Fruit fly (Drosophila melanogaster) whole organism: ENCODE measurements around the gene Gem4c.
"Not testable (repeated sequence)": the region's sequence is repeated elsewhere in the genome, so short reads cannot be mapped to it uniquely, and the experiment has no call there.

Experiments used
- CG8478 ChIP-seq: fragments of >200 bp; optimal IDR thresholded peaks from 2 replicates; lab custom pipeline; 2018; ENCODE audit warnings: inconsistent platforms
- Dll ChIP-seq: fragments of >200 bp; optimal IDR thresholded peaks from 2 replicates; lab custom pipeline; 2017
- EcR ChIP-seq, 2 experiments: fragments of >200 bp; optimal IDR thresholded peaks; 2 replicates each; lab custom pipeline; 2017; ENCODE audit warnings: missing biosample characterization in 2 of 2, missing genetic modification characterization in 2 of 2, missing genetic modification reagents in 2 of 2
- pan ChIP-seq: fragments of >200 bp; optimal IDR thresholded peaks from 2 replicates; lab custom pipeline; 2017
- psq ChIP-seq: fragments of >200 bp; optimal IDR thresholded peaks from 2 replicates; lab custom pipeline; 2017
- usp ChIP-seq: fragments of >200 bp; optimal IDR thresholded peaks from 2 replicates; lab custom pipeline; 2017; ENCODE audit warnings: missing biosample characterization, missing genetic modification characterization, mixed read lengths

Gene Gem4c

DNA sequence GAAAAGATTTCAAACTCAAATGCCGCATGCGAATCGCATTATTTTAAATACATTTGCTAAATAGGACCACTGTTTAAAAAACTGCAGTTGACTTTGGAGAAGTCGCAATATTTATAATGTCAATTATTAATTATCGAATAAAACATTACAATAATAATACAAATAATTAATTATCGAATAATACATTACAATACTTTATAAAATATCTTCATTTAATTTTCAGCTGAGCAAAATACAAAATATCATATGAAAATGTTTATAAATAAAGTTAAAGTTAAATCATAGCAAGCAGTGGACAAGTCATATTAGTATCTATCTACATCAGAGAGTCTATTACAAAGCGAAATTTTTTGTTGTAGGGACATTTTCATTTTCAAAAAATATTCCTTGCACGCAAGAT, at the start of gene Gem4c:
TSS of gene Gem4c (plus strand) at position 301 of the 400 bp plus-strand sequence.
- TF ChIP-seq EcR (GFP tag; optimal IDR thresholded peaks at IDR 0.05; lab: Kevin White, UChicago); usp; CG8478 (lab: Kevin White, UChicago): not testable (repeated sequence)

- no peak for TF ChIP-seq usp
These were observed 42.9 kb upstream of the Gem4c start for dm6 chrX:3901926-3902325.

- TF ChIP-seq Dll (lab: Kevin White, UChicago) = no peak
- TF ChIP-seq CG8478 (lab: Kevin White, UChicago) = no peak
- no peak for TF ChIP-seq EcR (GFP tag; optimal IDR thresholded peaks at IDR 0.05; lab: Kevin White, UChicago)
- no peak for TF ChIP-seq psq (lab: Kevin White, UChicago)
- no peak for TF ChIP-seq usp
- TF ChIP-seq pan (lab: Kevin White, UChicago) = no peak
These were observed 16.3 kb upstream of the Gem4c start for dm6 chrX:3928520-3928919.

dm6 chrX:3930528-3931251, 14.2 kb upstream of the Gem4c start, which contains the start of gene CG42541:
TSS of gene CG42541 (minus strand) at chrX:3930578.
- TF ChIP-seq EcR (GFP tag; optimal IDR thresholded peaks at IDR 0.05; lab: Kevin White, UChicago) (no peak), Dll (lab: Kevin White, UChicago) (no peak), usp (no peak), psq (lab: Kevin White, UChicago) (no peak), CG8478 (lab: Kevin White, UChicago) (no peak), pan (lab: Kevin White, UChicago) (no peak)

DNA sequence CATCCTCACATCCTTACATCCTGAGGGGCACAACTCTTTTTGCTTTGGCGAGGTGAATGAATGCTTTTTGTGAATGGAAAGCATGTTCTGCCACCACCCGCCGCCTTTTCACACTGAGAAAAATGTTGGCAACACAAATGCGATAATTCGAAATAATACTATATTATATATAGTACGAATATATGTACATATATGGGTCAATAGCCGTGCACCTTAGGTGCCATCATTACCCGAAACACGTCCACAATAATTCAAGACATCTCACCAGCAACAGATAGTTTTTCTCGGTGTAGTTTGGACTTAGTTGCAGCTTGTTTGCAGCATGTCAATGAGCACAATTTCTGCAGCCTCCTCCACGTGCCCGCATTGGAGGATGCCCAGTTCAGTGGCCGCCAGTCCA, 13.2 kb upstream of the Gem4c start:
- TF ChIP-seq CG8478 (lab: Kevin White, UChicago) (no peak), pan (lab: Kevin White, UChicago) (no peak), usp (no peak), psq (lab: Kevin White, UChicago) (no peak), Dll (lab: Kevin White, UChicago) (no peak), EcR (GFP tag; optimal IDR thresholded peaks at IDR 0.05; lab: Kevin White, UChicago) (no peak)

DNA sequence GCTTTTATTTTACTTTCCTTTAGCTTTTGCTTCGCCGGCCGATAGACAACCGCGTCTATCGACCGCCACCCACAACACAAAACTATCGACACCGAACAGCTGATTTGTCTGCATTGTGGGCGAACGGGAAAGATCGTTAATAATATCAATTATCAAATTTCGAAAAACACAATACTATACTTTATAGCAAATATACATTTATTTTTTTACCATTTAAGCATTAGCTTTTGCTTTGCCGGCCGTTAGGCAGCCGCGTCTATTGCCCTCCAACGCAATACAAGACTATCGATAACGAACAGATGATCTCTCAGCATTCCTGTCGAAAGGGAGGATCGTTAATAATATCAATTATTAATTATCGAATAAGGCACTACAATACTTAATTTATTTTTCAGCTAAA, 8.7 kb upstream of the Gem4c start, which contains the start of the genes CG2938 and Glos:
TSS of gene CG2938 (minus strand) at position 296 of the 400 bp plus-strand sequence.
TSS of gene Glos (plus strand) at position 344 of the 400 bp plus-strand sequence.
- TF ChIP-seq CG8478 (lab: Kevin White, UChicago) (no peak), psq (lab: Kevin White, UChicago) (no peak), usp (no peak)

- TF ChIP-seq psq, Dll, CG8478 (lab: Kevin White, UChicago): not testable (repeated sequence)
These were observed 4.3 kb upstream of the Gem4c start, which contains the start of gene Gem4b for dm6 chrX:3940547-3940946. TSS of gene Gem4b (plus strand) at chrX:3940847.

dm6 chrX:3948889-3949288, 4.0 kb downstream of the Gem4c start, which contains the start of gene Vap33:
TSS of gene Vap33 (plus strand) at chrX:3948975.
- TF ChIP-seq usp (no peak), pan (lab: Kevin White, UChicago) (no peak), Dll (lab: Kevin White, UChicago) (no peak), CG8478 (lab: Kevin White, UChicago) (no peak), EcR (GFP tag; optimal IDR thresholded peaks at IDR 0.05; lab: Kevin White, UChicago) (no peak), psq (lab: Kevin White, UChicago) (no peak)

DNA sequence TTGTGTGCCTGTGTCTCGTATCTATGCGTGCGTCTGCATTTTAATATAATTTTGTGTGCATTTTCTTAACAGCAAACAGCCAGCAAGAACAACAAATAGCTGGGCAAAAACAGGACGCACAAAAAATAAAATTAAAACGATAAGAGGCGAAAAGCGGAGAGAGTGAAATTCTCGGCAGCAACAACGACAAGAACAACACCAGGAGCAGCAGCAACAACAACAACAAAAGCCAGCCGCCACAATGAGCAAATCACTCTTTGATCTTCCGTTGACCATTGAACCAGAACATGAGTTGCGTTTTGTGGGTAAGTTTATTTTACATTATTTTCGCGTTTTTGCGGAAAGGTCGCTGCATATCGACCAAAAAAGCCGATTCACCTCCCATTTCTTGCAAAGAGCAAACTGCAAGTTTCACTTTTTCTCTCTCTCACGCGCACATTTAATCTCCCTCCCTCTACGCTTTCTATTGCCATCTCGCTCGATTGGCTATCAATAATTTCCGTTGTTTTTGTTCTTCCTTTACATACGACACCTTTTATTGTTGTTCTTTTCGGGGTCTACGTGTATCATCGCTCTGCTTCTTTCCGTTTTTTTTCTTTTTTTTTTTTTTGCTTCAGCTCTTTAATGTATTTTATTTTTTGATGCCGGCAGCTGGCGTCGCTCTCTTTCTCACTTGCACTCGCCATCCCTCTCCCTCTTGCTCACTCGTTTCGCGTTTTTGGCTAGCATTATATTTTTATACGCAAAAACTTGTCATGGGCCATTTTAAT, 4.8 kb downstream of the Gem4c start:
- no peak for TF ChIP-seq CG8478 (lab: Kevin White, UChicago)

DNA sequence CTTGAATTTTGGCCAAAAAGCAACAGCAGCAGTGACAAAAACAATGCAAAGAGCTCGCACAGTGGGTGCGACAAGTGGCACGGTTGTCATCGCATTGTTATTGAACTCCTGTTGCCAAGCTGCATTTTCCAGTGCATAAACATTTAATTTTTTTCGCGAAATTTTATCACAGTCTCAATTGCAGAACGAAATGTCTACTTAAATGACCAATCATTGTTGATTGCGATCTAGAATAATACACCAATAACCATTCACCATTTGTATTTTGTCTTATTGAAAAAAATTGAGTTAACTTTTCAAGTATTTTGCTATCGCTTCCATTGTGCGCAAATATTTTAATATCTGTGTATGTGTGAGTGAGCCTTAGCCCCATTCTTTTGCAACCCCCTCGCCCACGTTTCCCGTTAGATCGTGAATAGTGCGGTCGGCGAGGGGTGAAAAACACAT, 5.4 kb downstream of the Gem4c start:
- TF ChIP-seq Dll (lab: Kevin White, UChicago) (no peak), CG8478 (lab: Kevin White, UChicago) (no peak), usp (no peak), EcR (GFP tag; optimal IDR thresholded peaks at IDR 0.05; lab: Kevin White, UChicago) (no peak), psq (lab: Kevin White, UChicago) (no peak), pan (lab: Kevin White, UChicago) (no peak)

DNA sequence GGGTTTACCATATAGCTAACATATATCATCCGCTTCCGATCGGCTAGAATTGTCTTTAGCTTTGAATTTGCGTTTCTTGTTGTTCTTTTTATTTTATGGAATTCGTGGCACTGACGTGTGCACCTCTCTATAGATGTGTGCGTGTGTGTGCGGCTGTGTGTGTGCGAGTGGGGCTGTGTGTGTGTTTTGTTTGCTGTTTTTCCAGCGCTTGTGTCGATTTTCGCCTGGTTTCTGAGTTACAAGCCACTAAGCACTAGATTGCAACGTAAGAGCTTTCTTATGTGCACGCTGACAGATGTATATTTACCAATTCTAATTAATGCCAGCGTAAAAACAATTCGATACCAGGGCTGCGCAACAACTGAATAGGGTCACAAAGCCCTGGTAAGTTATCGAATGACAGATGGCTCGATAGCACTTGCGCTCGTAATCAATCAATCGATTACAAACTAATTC, 20.1 kb downstream of the Gem4c start, which contains the start of gene lva:
TSS of gene lva (minus strand) at position 363 of the 456 bp plus-strand sequence.
- TF ChIP-seq CG8478 (lab: Kevin White, UChicago) (no peak), psq (lab: Kevin White, UChicago) (no peak), pan (lab: Kevin White, UChicago) (no peak), Dll (lab: Kevin White, UChicago) (no peak)

- no peak for TF ChIP-seq psq (lab: Kevin White, UChicago)
- no peak for TF ChIP-seq usp
- TF ChIP-seq EcR (GFP tag; optimal IDR thresholded peaks at IDR 0.05; lab: Kevin White, UChicago) = no peak
- no peak for TF ChIP-seq Dll (lab: Kevin White, UChicago)
- no peak for TF ChIP-seq CG8478 (lab: Kevin White, UChicago)
- no peak for TF ChIP-seq pan (lab: Kevin White, UChicago)
These were observed 22.8 kb downstream of the Gem4c start for dm6 chrX:3967613-3968012.
